Worm (Caenorhabditis elegans) whole organism, late embryonic: ENCODE data around the gene myrf-2.

Source experiments
- ceh-18 ChIP-seq: sonication (generic microtip); optimal IDR thresholded peaks from 2 replicates; lab custom pipeline; 2016; ENCODE audit warnings: missing genetic modification characterization, missing compliant biosample characterization
- ceh-22 ChIP-seq: sonication (generic microtip); optimal IDR thresholded peaks from 2 replicates; lab custom pipeline; 2017; ENCODE audit warnings: missing biosample characterization, missing genetic modification characterization
- ceh-34 ChIP-seq: sonication (generic microtip); optimal IDR thresholded peaks from 2 replicates; lab custom pipeline; 2016; ENCODE audit warnings: mild to moderate bottlenecking, missing genetic modification characterization, missing compliant biosample characterization
- fkh-6 ChIP-seq: sonication (generic microtip); optimal IDR thresholded peaks from 2 replicates; lab custom pipeline; 2016; ENCODE audit warnings: missing genetic modification characterization, missing compliant biosample characterization
- gmeb-2 ChIP-seq: sonication (generic microtip); optimal IDR thresholded peaks from 2 replicates; lab custom pipeline; 2016; ENCODE audit warnings: missing genetic modification characterization, inconsistent platforms, missing compliant biosample characterization
- hlh-30 ChIP-seq: sonication (generic microtip); optimal IDR thresholded peaks from 2 replicates; lab custom pipeline; 2017; ENCODE audit warnings: antibody characterized with exemption, missing genetic modification characterization, missing compliant biosample characterization; ENCODE audit not compliant: insufficient read depth
- madf-2 ChIP-seq: sonication (generic microtip); optimal IDR thresholded peaks from 2 replicates; lab custom pipeline; 2017; ENCODE audit warnings: missing genetic modification characterization, missing compliant biosample characterization
- nhr-11 ChIP-seq: fragments of 150-350 bp; optimal IDR thresholded peaks from 2 replicates; lab custom pipeline; 2014; ENCODE audit warnings: missing biosample characterization, missing genetic modification characterization
- nhr-232 ChIP-seq: sonication (generic microtip); optimal IDR thresholded peaks from 2 replicates; lab custom pipeline; 2016; ENCODE audit warnings: missing genetic modification characterization, missing compliant biosample characterization
- odd-2 ChIP-seq: sonication (generic microtip); optimal IDR thresholded peaks from 2 replicates; lab custom pipeline; 2017; ENCODE audit warnings: antibody characterized with exemption, mild to moderate bottlenecking, missing genetic modification characterization, missing compliant biosample characterization
- pax-1 ChIP-seq: fragments of 150-350 bp; optimal IDR thresholded peaks from 2 replicates; lab custom pipeline; 2014; ENCODE audit warnings: missing biosample characterization, missing genetic modification characterization
- pros-1 ChIP-seq: fragments of 150-350 bp; optimal IDR thresholded peaks from 2 replicates; lab custom pipeline; 2014; ENCODE audit warnings: missing biosample characterization, missing genetic modification reagents, missing genetic modification characterization
- unc-55 ChIP-seq: sonication (generic microtip); optimal IDR thresholded peaks from 2 replicates; lab custom pipeline; 2017; ENCODE audit warnings: missing biosample characterization, missing genetic modification reagents, missing genetic modification characterization
- unc-86 ChIP-seq: sonication (generic microtip); optimal IDR thresholded peaks from 2 replicates; lab custom pipeline; 2016; ENCODE audit warnings: missing genetic modification characterization, missing compliant biosample characterization

DNA sequence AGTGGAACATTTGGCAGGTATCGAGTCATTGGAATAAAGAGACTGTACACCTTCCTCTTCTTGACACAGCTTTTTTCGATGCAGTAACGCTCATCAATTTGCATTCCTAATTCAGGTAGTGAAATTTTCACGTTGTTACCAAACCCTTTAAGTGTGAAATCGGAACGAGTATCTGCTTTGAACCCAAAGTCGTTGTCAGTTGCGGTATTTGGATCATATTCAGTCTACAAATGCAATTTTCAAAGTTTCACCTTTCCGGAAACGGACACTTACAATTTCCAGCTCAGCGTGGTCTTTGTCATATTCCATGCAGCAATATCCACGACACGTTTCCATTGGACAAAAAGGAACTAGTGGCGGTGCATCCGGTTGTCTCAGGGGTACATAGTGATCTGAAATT, 11.6 kb downstream of the myrf-2 start:
- TF ChIP-seq hlh-30 (no peak), ceh-22 (tag; lab: Kevin White, UChicago) (no peak), unc-55 (GFP tag; lab: Kevin White, UChicago) (no peak), ceh-34 (tag; lab: Kevin White, UChicago) (no peak), gmeb-2 (tag; lab: Kevin White, UChicago) (no peak), pax-1 (tag; lab: Kevin White, UChicago) (no peak), nhr-232 (tag; lab: Kevin White, UChicago) (no peak), ceh-18 (tag; lab: Kevin White, UChicago) (no peak), fkh-6 (tag; lab: Kevin White, UChicago) (no peak), odd-2 (tag; lab: Kevin White, UChicago) (no peak), madf-2 (tag; lab: Kevin White, UChicago) (no peak), pros-1 (no peak), nhr-11 (tag; lab: Kevin White, UChicago) (no peak), unc-86 (no peak)
